Fruit fly (Drosophila melanogaster): ENCODE measurements around the gene CG6693.

Gene CG6693

dm6 chr3R:11175308-11175707 is 46.1 kb downstream of the CG6693 start, which contains the start of the genes Ugt304A1 and Ugt303A1:
Ugt304A1 (minus strand) TSS chr3R:11175408.
Ugt303A1 (plus strand) TSS chr3R:11175529.
- no peak for TF ChIP-seq Mnt (GFP tag; optimal IDR thresholded peaks at IDR 0.05)
- no peak for TF ChIP-seq CG7045 (GFP tag; optimal IDR thresholded peaks at IDR 0.05)
- peak; percentile 18 for TF ChIP-seq cic (GFP tag; optimal IDR thresholded peaks at IDR 0.05)

- TF ChIP-seq CG5204 (GFP tag; optimal IDR thresholded peaks at IDR 0.05), result no peak
- no peak for TF ChIP-seq cnc (optimal IDR thresholded peaks at IDR 0.05)
- TF ChIP-seq Clk (GFP tag; optimal IDR thresholded peaks at IDR 0.05), result no peak
- TF ChIP-seq CG7045 (GFP tag; optimal IDR thresholded peaks at IDR 0.05), result peak; percentile 59
- no peak for TF ChIP-seq bab1 (GFP tag; optimal IDR thresholded peaks at IDR 0.05)
- no peak for TF ChIP-seq toe (GFP tag; optimal IDR thresholded peaks at IDR 0.05)
- peak; percentile 45 for TF ChIP-seq CG14711 (tag; optimal IDR thresholded peaks at IDR 0.05)
- TF ChIP-seq ovo (GFP tag; optimal IDR thresholded peaks at IDR 0.05), result no peak
- no peak for TF ChIP-seq pad (GFP tag; optimal IDR thresholded peaks at IDR 0.05)
- peak; percentile 74 for TF ChIP-seq cic (GFP tag; optimal IDR thresholded peaks at IDR 0.05)
- no peak for TF ChIP-seq CG1620 (GFP tag; optimal IDR thresholded peaks at IDR 0.05)
- peak; percentile 42 for TF ChIP-seq CG12768 (GFP tag; optimal IDR thresholded peaks at IDR 0.05)
- TF ChIP-seq CG11617 (GFP tag; optimal IDR thresholded peaks at IDR 0.05), result peak; percentile 51
- TF ChIP-seq tj (GFP tag; optimal IDR thresholded peaks at IDR 0.05), result peak; percentile 14
- peak; percentile 32 for TF ChIP-seq CG7101 (tag; optimal IDR thresholded peaks at IDR 0.05)
- TF ChIP-seq Mnt (GFP tag; optimal IDR thresholded peaks at IDR 0.05), result no peak
- peak; percentile 58 for TF ChIP-seq kay (GFP tag; ENCODE audit: borderline replicate concordance)
- no peak for TF ChIP-seq Hr96 (GFP tag; optimal IDR thresholded peaks at IDR 0.05)
- TF ChIP-seq Crg-1 (GFP tag; optimal IDR thresholded peaks at IDR 0.05), result no peak
- TF ChIP-seq CG33017 (tag; optimal IDR thresholded peaks at IDR 0.05), result peak; percentile 67
These were observed 48.3 kb downstream of the CG6693 start for dm6 chr3R:11173169-11173506.

DNA sequence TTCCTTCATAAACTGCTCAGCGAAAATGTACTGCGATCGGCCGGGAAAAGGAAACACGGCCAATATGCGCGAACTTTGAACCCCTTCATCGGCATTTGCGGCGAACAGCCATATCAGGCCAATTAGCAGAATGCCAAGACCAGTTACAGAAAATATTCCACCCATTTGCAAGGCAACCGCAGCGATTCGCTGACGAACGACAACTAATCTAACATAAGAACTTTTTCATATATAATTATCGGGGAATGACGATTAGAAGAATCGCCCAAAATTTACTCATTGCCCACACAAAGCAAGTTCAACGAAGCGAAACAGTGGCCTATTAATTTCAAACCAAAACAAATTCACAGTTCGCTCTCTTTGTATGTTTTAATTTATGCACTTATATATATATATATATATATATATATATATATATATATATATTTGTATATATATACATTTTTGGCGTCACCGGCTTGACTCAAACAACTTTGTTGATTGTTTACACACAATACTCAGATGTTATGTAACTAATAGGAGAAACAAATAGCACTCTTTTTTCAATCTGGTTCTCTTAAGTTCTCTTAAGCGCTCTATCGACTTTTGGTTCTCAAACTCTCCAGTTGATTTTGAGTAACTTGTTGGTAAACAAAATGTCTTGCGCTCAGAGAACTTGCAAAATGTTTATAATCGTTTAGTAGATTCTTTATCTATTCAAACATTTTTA is 48.8 kb downstream of the CG6693 start, which contains the start of gene Ugt35A1:
Ugt35A1 (minus strand) TSS at position 205 of the 709 bp plus-strand sequence.
- TF ChIP-seq CG11617 (GFP tag; optimal IDR thresholded peaks at IDR 0.05) (no peak), tj (GFP tag; optimal IDR thresholded peaks at IDR 0.05) (no peak), CG7045 (GFP tag; optimal IDR thresholded peaks at IDR 0.05) (no peak), CG33017 (tag; optimal IDR thresholded peaks at IDR 0.05) (no peak), Crg-1 (GFP tag; optimal IDR thresholded peaks at IDR 0.05) (no peak), cnc (optimal IDR thresholded peaks at IDR 0.05) (no peak), CG5204 (GFP tag; optimal IDR thresholded peaks at IDR 0.05) (no peak), Clk (GFP tag; optimal IDR thresholded peaks at IDR 0.05) (no peak), CG12768 (GFP tag; optimal IDR thresholded peaks at IDR 0.05) (peak; percentile 3), kay (GFP tag; ENCODE audit: borderline replicate concordance) (peak; percentile 92), CG7101 (tag; optimal IDR thresholded peaks at IDR 0.05) (no peak), Hr96 (GFP tag; optimal IDR thresholded peaks at IDR 0.05) (no peak), toe (GFP tag; optimal IDR thresholded peaks at IDR 0.05) (no peak), Mnt (GFP tag; optimal IDR thresholded peaks at IDR 0.05) (no peak)

Data from whole organism, adult.